Worm (Caenorhabditis elegans) whole organism, early embryonic: ENCODE data around the gene F55G11.8.

Source experiments
- B0310.2 ChIP-seq: sonication (generic microtip); optimal IDR thresholded peaks from 2 replicates; lab custom pipeline; 2016; ENCODE audit warnings: mild to moderate bottlenecking, missing genetic modification characterization, missing compliant biosample characterization
- aly-1 ChIP-seq: sonication (generic microtip); optimal IDR thresholded peaks from 2 replicates; lab custom pipeline; 2016; ENCODE audit warnings: missing genetic modification characterization, missing compliant biosample characterization
- ama-1 ChIP-seq: fragments of 150-350 bp; optimal IDR thresholded peaks from 2 replicates; lab custom pipeline; 2014
- ceh-13 ChIP-seq: fragments of 200-800 bp; sonication (Bioruptor generic); optimal IDR thresholded peaks from 2 replicates; lab custom pipeline; 2018; ENCODE audit warnings: mild to moderate bottlenecking, missing genetic modification characterization, missing compliant biosample characterization
- sea-1 ChIP-seq: fragments of 200-800 bp; sonication (Bioruptor generic); conservative IDR thresholded peaks from 2 replicates; pipeline ENCODE4 v1.3.6; 2022; ENCODE audit warnings: missing genetic modification characterization, missing compliant biosample characterization
- tbx-11 ChIP-seq: fragments of 200-800 bp; sonication (Bioruptor generic); IDR thresholded peaks from 2 replicates; pipeline ENCODE4 v1.3.6; 2022; ENCODE audit warnings: missing genetic modification characterization, missing compliant biosample characterization

DNA sequence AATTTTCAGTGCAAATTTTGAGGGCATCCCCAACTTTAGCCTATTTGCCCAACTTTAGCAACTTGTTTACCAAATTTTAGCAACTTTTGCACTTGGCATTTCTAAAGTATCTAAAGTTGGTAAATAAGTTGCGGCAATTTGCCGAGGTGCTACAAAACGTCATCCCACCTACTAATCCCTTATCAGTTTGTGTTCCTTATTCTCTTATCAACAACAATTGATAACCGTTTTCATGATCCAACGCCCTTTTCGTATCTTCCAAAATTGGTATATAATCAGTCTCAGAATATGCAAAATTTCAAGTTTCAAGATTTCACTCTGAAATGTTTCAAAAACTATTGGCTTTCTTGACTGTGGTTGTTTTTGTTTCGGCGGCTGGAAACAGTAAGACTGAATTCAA lies 10.7 kb downstream of the F55G11.8 start, which contains the start of gene F55G11.4:
- TF ChIP-seq sea-1 (GFP tag; lab: Robert Waterston, UW) = no peak
- no peak for TF ChIP-seq ceh-13 (GFP tag; lab: Kevin White, UChicago)
- no peak for TF ChIP-seq ama-1
- no peak for TF ChIP-seq B0310.2 (tag; lab: Kevin White, UChicago)
- no peak for TF ChIP-seq tbx-11
- TF ChIP-seq aly-1 (tag; lab: Kevin White, UChicago) = no peak
